Worm (Caenorhabditis elegans): ENCODE measurements around the gene rps-25.

rps-25 gene

ce11 chrIV:5947555-5948151 is at the start of gene rps-25:
rps-25 (minus strand) TSS chrIV:5947605.
- TF ChIP-seq nhr-25 (tag; optimal IDR thresholded peaks at IDR 0.05) (peak; percentile 18), crh-2 (tag; optimal IDR thresholded peaks at IDR 0.05) (peak; percentile 23), nhr-21 (tag; optimal IDR thresholded peaks at IDR 0.05) (peak; percentile 21), gmeb-1 (tag; optimal IDR thresholded peaks at IDR 0.05) (peak; percentile 39), ama-1 (optimal IDR thresholded peaks at IDR 0.05) (peak; percentile 20), sma-3 (GFP tag; optimal IDR thresholded peaks at IDR 0.05) (peak; percentile 16), ZK546.5 (tag; optimal IDR thresholded peaks at IDR 0.05) (no peak), nhr-237 (tag; optimal IDR thresholded peaks at IDR 0.05) (no peak), unc-55 (GFP tag; optimal IDR thresholded peaks at IDR 0.05) (peak; percentile 86), lsy-2 (tag; optimal IDR thresholded peaks at IDR 0.05) (peak; percentile 13 to 93), sma-9 (GFP tag; optimal IDR thresholded peaks at IDR 0.05) (peak; percentile 39), sma-9 (tag; optimal IDR thresholded peaks at IDR 0.05) (no peak), snpc-4 (tag; optimal IDR thresholded peaks at IDR 0.05) (peak; percentile 12), nhr-129 (tag; optimal IDR thresholded peaks at IDR 0.05) (peak; percentile 46), lin-13 (GFP tag; optimal IDR thresholded peaks at IDR 0.05) (peak; percentile 62), peb-1 (tag; optimal IDR thresholded peaks at IDR 0.05) (no peak), lin-11 (tag; optimal IDR thresholded peaks at IDR 0.05) (peak; percentile 53), fos-1 (tag; optimal IDR thresholded peaks at IDR 0.05) (peak; percentile 7), skn-1 (tag; optimal IDR thresholded peaks at IDR 0.05) (no peak), nhr-11 (tag; optimal IDR thresholded peaks at IDR 0.05) (no peak), F13H6.1 (tag; optimal IDR thresholded peaks at IDR 0.05) (peak; percentile 20), aly-2 (tag; optimal IDR thresholded peaks at IDR 0.05) (no peak), nhr-23 (tag; optimal IDR thresholded peaks at IDR 0.05) (no peak), C34F6.9 (tag; optimal IDR thresholded peaks at IDR 0.05) (peak; percentile 63), dmd-4 (tag; optimal IDR thresholded peaks at IDR 0.05) (no peak)

DNA sequence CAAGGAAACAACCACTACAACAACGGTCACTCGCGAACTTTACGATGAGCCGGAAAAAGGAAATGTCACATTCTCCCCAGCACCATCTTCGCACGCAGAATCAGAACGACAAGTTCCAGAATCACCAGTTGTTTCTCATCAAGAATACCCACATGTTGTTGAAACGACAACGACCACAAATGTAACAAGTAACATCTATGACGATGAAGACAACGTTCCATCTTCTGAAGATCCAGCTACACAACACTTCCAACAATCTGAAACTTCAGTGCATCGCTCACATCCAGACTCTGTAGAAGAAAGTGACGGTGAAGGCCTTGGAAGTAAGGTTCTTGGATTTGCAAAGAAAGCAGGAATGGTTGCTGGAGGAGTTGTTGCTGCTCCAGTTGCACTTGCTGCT is 43.1 kb upstream of the rps-25 start:
- TF ChIP-seq nhr-25 (tag; optimal IDR thresholded peaks at IDR 0.05), result no peak

ce11 chrIV:5986829-5987228 is 39.4 kb upstream of the rps-25 start:
- TF ChIP-seq dmd-4 (tag; optimal IDR thresholded peaks at IDR 0.05), result no peak
- TF ChIP-seq mdl-1 (tag; optimal IDR thresholded peaks at IDR 0.05), result no peak
- no peak for TF ChIP-seq alr-1 (tag; optimal IDR thresholded peaks at IDR 0.05)
- TF ChIP-seq ama-1 (optimal IDR thresholded peaks at IDR 0.05), result peak; percentile 21
- TF ChIP-seq F13H6.1 (tag; optimal IDR thresholded peaks at IDR 0.05), result peak; percentile 10
- no peak for TF ChIP-seq gmeb-1 (tag; optimal IDR thresholded peaks at IDR 0.05)
- no peak for TF ChIP-seq nhr-129 (tag; optimal IDR thresholded peaks at IDR 0.05)
- no peak for TF ChIP-seq unc-55 (GFP tag; optimal IDR thresholded peaks at IDR 0.05)

DNA sequence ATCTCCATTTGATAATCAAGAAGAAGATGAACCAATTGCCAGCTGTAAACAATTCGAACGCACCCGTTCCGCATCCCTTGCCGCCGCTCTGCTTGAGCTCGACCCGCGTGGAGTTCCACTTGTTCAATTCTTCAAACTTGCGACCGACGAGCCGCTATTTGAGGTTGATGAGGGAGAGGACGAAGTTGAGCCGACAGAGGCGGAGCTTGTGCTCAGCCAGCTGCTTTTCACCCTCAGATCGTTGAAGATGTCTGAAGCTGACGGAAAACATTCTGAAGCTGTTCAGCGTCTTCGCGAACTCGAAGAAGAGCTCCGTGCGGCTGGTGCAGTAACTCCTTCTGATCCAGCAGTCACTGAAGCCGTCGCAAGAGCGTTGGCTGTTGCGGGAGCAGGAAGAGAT is 38.4 kb upstream of the rps-25 start:
- TF ChIP-seq elt-1 (tag; optimal IDR thresholded peaks at IDR 0.05) (no peak), peb-1 (tag; optimal IDR thresholded peaks at IDR 0.05) (no peak), unc-62 (GFP tag; optimal IDR thresholded peaks at IDR 0.05) (no peak), blmp-1 (tag; optimal IDR thresholded peaks at IDR 0.05; ENCODE audit: insufficient read depth) (no peak), alr-1 (tag; optimal IDR thresholded peaks at IDR 0.05) (no peak), nhr-10 (tag; optimal IDR thresholded peaks at IDR 0.05) (no peak), nhr-25 (tag; optimal IDR thresholded peaks at IDR 0.05) (no peak)

DNA sequence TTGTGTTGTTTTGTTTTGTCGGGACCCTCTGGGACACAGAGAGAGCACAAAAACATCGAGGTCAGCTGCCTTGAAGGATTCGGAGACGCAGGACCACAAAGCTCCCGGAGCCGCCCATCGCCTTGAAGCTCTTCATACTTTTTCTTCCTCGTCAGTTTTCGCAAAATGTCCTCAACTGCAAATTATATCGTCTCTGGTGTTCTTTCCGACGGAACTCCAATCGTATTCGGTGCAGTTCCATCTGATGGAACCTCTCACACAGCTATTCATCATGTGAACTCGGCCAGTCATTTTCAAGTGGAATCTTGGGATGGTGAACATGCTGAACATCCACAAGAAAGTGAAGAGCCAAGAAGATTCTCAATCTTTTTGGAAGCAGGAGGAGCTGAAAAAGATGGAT is 38.0 kb upstream of the rps-25 start:
- TF ChIP-seq skn-1 (tag; optimal IDR thresholded peaks at IDR 0.05), result no peak
- TF ChIP-seq unc-39 (tag; optimal IDR thresholded peaks at IDR 0.05), result no peak
- no peak for TF ChIP-seq nhr-6 (tag; optimal IDR thresholded peaks at IDR 0.05)
- no peak for TF ChIP-seq nhr-77 (tag; optimal IDR thresholded peaks at IDR 0.05)
- TF ChIP-seq ztf-1 (GFP tag; conservative IDR thresholded peaks at IDR 0.05), result no peak
- no peak for TF ChIP-seq gmeb-1 (tag; optimal IDR thresholded peaks at IDR 0.05)
- TF ChIP-seq nhr-25 (tag; optimal IDR thresholded peaks at IDR 0.05), result no peak
- no peak for TF ChIP-seq ceh-82 (tag; optimal IDR thresholded peaks at IDR 0.05)
- TF ChIP-seq C34F6.9 (tag; optimal IDR thresholded peaks at IDR 0.05), result no peak
- no peak for TF ChIP-seq ceh-16 (tag; optimal IDR thresholded peaks at IDR 0.05)
- TF ChIP-seq aly-2 (tag; optimal IDR thresholded peaks at IDR 0.05), result no peak
- TF ChIP-seq lsy-2 (tag; optimal IDR thresholded peaks at IDR 0.05), result no peak
- no peak for TF ChIP-seq elt-1 (tag; optimal IDR thresholded peaks at IDR 0.05)

Data from whole organism, L2 larva.